Fruit fly (Drosophila melanogaster) S2 (cell line): Measurements from ENCODE around the gene Sfp33A4.

Experiments used
- CG8478 ChIP-seq: fragments of >200 bp; optimal IDR thresholded peaks from 2 replicates; lab custom pipeline; 2018
- CTCF ChIP-seq, 2 experiments: fragments of >200 bp; optimal IDR thresholded peaks; 2 replicates each; lab custom pipeline; 2018

dm6 chr2L:11841538-11841937, 4.5 kb downstream of the Sfp33A4 start:
- TF ChIP-seq CG8478 (no peak), CTCF (optimal IDR thresholded peaks at IDR 0.05; lab: Kevin White, UChicago) (no peak)
